Fruit fly (Drosophila melanogaster): Measurements from ENCODE around the gene CG8611.

CG8611 gene

DNA sequence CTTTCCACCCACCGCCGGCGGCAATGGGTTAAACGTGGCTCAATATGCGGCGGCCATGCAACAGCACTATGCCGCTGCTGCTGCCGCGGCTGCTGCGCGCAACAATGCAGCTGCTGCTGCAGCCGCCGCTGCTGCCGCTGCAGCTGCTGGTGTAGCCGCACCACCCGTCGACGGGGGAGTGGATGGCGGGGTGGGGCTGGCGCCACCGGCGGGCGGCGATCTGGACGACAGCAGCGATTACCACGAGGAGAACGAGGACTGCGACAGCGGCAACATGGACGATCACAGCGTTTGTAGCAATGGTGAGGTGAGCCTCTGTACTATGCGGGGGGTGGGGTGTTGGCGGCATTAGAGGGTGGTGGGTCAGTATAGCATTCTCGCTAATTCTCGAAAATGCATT, 23.7 kb downstream of the CG8611 start:
- no peak for TF ChIP-seq topi (GFP tag; optimal IDR thresholded peaks at IDR 0.05)
- TF ChIP-seq Ets21C (GFP tag; optimal IDR thresholded peaks at IDR 0.05) = no peak
- TF ChIP-seq CG11294 (GFP tag; IDR thresholded peaks at IDR 0.05) = no peak
- no peak for TF ChIP-seq Met (GFP tag; optimal IDR thresholded peaks at IDR 0.05)
- TF ChIP-seq Sox14 (GFP tag; optimal IDR thresholded peaks at IDR 0.05) = no peak
- no peak for TF ChIP-seq CG6808 (GFP tag; optimal IDR thresholded peaks at IDR 0.05)
- no peak for TF ChIP-seq Sox102F (GFP tag; optimal IDR thresholded peaks at IDR 0.05)
- TF ChIP-seq OdsH (GFP tag; optimal IDR thresholded peaks at IDR 0.05) = no peak
- no peak for TF ChIP-seq Hr39 (GFP tag; optimal IDR thresholded peaks at IDR 0.05)
- no peak for TF ChIP-seq CG10669 (GFP tag; optimal IDR thresholded peaks at IDR 0.05)

DNA sequence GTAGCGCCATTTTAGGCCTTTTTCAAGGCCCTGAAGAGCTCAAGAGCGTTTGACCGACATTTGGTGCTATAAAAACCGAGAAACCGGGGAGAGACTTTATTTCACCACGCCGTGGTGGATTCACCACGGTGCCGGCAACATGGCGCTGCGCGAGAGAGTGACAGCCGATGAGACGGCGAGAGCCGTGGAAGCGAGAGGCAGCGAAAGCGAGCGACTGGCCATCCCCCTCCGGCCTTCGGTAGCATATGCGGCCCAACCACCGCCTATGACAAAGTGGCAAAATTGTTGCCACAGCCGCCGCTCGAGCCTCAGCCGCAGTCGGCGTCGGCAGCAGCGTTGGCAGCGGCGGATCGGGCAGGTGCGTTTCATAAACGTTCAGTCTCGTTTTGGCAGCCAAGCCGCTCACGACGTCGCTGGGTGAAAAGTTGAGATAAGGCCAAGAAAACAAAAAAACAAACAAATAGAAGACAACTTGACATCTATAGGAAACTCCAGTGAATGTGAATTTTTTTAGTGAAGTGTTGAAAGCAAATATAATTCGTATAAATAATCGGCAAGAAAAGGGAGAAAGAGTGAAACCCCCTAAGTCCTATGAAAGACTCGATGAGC, 24.7 kb downstream of the CG8611 start, which contains the start of gene B-H1:
Gene B-H1 (plus strand): TSS at position 376 of the 609 bp plus-strand sequence.
- TF ChIP-seq Gug (GFP tag; IDR thresholded peaks at IDR 0.05) (no peak), CG11294 (GFP tag; IDR thresholded peaks at IDR 0.05) (no peak), dsx (GFP tag; optimal IDR thresholded peaks at IDR 0.05; ENCODE audit: poor library complexity, severe bottlenecking) (peak; percentile 83), svp (GFP tag) (peak; percentile 20), CG16779 (tag; optimal IDR thresholded peaks at IDR 0.05) (no peak), CG8119 (GFP tag; IDR thresholded peaks at IDR 0.05) (no peak), Ets96B (tag; optimal IDR thresholded peaks at IDR 0.05) (no peak), CG6163 (GFP tag; IDR thresholded peaks at IDR 0.05) (peak; percentile 33; the same call in 1 of the 3 replicates), Sox14 (GFP tag; optimal IDR thresholded peaks at IDR 0.05) (no peak), CG8632 (GFP tag; optimal IDR thresholded peaks at IDR 0.05) (no peak), CG6276 (GFP tag; optimal IDR thresholded peaks at IDR 0.05) (no peak), CG4318 (GFP tag; optimal IDR thresholded peaks at IDR 0.05) (no peak), Blimp-1 (GFP tag; optimal IDR thresholded peaks at IDR 0.05) (no peak), lz (GFP tag; optimal IDR thresholded peaks at IDR 0.05) (no peak), topi (GFP tag; optimal IDR thresholded peaks at IDR 0.05) (no peak), Eip78C (GFP tag) (peak; percentile 8)

DNA sequence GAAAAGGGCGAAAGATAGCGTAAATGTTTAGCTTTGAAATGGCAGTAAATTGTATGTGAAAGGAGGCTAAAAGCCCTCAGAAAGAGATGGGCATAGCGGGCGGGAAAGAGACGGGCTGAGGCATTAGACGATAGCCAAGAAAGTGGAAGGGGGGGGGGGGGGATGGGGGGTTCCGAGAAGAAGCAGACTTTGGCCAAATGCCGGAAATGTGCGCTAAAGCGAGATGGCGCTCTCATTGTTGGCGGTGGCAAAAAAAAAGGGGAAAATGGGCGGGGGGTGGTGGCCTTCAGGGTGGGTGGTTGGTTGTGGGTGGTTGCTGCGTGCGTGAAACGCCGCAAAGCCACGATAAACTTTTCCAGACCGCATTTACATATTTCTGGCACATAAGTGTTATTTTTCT, 39.0 kb downstream of the CG8611 start:
- no peak for TF ChIP-seq Lpt (GFP tag; optimal IDR thresholded peaks at IDR 0.05)
- no peak for TF ChIP-seq pdm3 (GFP tag; optimal IDR thresholded peaks at IDR 0.05)
- TF ChIP-seq Sox102F (GFP tag; optimal IDR thresholded peaks at IDR 0.05) = no peak

DNA sequence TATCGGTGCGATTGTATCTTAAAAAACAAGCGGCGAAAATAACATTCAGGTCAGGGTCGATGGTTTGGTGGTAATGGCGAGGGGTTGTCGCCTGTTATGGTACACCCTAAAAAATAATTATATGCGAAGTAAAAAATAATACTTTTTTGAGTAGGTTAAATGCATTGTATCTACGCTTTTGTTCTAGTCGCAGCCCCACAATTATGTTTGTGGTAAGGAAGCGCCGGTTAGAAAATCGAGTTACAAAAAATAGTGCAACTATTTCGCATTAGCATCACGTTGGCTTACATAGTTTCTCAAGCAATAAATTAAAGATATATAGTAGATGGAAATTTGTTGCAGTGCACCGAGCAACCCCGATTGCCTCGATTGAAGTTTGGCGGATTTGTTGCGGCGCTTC, 42.5 kb downstream of the CG8611 start:
- TF ChIP-seq Hr39 (GFP tag; optimal IDR thresholded peaks at IDR 0.05) (peak; percentile 6), svp (GFP tag) (peak; percentile 71), Blimp-1 (GFP tag; optimal IDR thresholded peaks at IDR 0.05) (no peak), vri (GFP tag; optimal IDR thresholded peaks at IDR 0.05) (no peak), Eip78C (GFP tag) (peak; percentile 45), CG3032 (tag; optimal IDR thresholded peaks at IDR 0.05) (no peak), esn (GFP tag; optimal IDR thresholded peaks at IDR 0.05) (peak; percentile 3)

DNA sequence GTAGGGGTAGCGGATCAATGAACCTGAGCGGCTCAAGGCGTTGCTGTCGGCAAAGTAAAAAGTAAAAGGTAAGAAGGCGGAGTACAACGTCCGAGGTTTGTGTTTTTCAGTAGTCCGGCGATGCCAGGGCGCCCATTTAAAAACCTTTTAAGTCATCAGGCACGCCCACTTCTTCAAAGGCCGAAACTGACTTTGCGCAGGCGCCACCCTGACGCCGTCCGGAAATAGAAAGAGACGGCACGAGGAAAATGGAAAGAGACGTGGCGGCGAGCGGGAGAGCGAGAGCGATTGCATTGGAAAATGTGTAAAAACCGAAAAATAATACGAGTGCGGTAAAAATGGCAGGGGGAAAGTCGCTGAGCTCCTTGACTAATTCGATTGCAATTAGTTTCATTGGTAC, 53.4 kb downstream of the CG8611 start:
- TF ChIP-seq CG32006 (GFP tag; optimal IDR thresholded peaks at IDR 0.05) = no peak

All from whole organism, prepupa.